Fruit fly (Drosophila melanogaster) whole organism, embryonic: ENCODE data around the gene CG13038.
A peak's percentile ranks its signal among the peaks of the same experiment; 100 is the strongest.

Experiments
- Adf1 ChIP-seq: fragments of 200-800 bp; sonication (Bioruptor generic); IDR thresholded peaks from 2 replicates; pipeline ENCODE4 v1.3.6; 2022; ENCODE audit warnings: missing biosample characterization, missing genetic modification characterization
- CG10654 ChIP-seq: fragments of 200-800 bp; sonication (Bioruptor generic); optimal IDR thresholded peaks from 2 replicates; lab custom pipeline; 2016; ENCODE audit warnings: missing biosample characterization, missing genetic modification characterization
- CG11085 ChIP-seq: fragments of 200-800 bp; sonication (Bioruptor generic); IDR thresholded peaks from 2 replicates; pipeline ENCODE4 v1.3.6; 2022; ENCODE audit warnings: missing biosample characterization, missing genetic modification characterization
- CG12236 ChIP-seq: fragments of 200-800 bp; sonication (Bioruptor generic); optimal IDR thresholded peaks from 2 replicates; lab custom pipeline; 2016; ENCODE audit warnings: missing biosample characterization, missing genetic modification characterization
- CG1233 ChIP-seq: fragments of 200-800 bp; sonication (Bioruptor generic); optimal IDR thresholded peaks from 4 replicates; lab custom pipeline; 2018; ENCODE audit warnings: missing biosample characterization, mild to moderate bottlenecking, missing genetic modification characterization
- CG13296 ChIP-seq: fragments of 200-800 bp; sonication (Bioruptor generic); optimal IDR thresholded peaks from 3 replicates; lab custom pipeline; 2018; ENCODE audit warnings: missing biosample characterization, mild to moderate bottlenecking, missing genetic modification characterization
- CG13424 ChIP-seq: fragments of 200-800 bp; sonication (Bioruptor generic); optimal IDR thresholded peaks from 2 replicates; lab custom pipeline; 2019; ENCODE audit warnings: missing biosample characterization, mild to moderate bottlenecking, missing genetic modification characterization, moderate library complexity
- CG14050 ChIP-seq: fragments of 200-800 bp; sonication (Bioruptor generic); IDR thresholded peaks from 3 replicates; pipeline ENCODE4 v1.3.6; 2022; ENCODE audit warnings: missing biosample characterization, missing genetic modification characterization
- CG14667 ChIP-seq: fragments of 200-800 bp; sonication (Bioruptor generic); IDR thresholded peaks from 2 replicates; pipeline ENCODE4 v1.3.6; 2022; ENCODE audit warnings: missing biosample characterization, missing genetic modification characterization
- CG1647 ChIP-seq: fragments of 200-800 bp; sonication (Bioruptor generic); optimal IDR thresholded peaks from 3 replicates; lab custom pipeline; 2016; ENCODE audit warnings: missing biosample characterization, missing genetic modification characterization
- CG17568 ChIP-seq: fragments of 200-800 bp; sonication (Bioruptor generic); optimal IDR thresholded peaks from 2 replicates; lab custom pipeline; 2018; ENCODE audit warnings: missing biosample characterization, mild to moderate bottlenecking, missing genetic modification characterization, moderate library complexity
- CG18764 ChIP-seq: fragments of 200-800 bp; sonication (Bioruptor generic); optimal IDR thresholded peaks from 3 replicates; lab custom pipeline; 2016; ENCODE audit warnings: missing biosample characterization, missing genetic modification characterization
- CG2199 ChIP-seq: fragments of 200-800 bp; sonication (Bioruptor generic); IDR thresholded peaks from 3 replicates; pipeline ENCODE4 v1.3.6; 2022; ENCODE audit warnings: missing biosample characterization, missing genetic modification characterization
- CG31441 ChIP-seq: fragments of 200-800 bp; sonication (Bioruptor generic); IDR thresholded peaks from 2 replicates; pipeline ENCODE4 v1.3.6; 2022; ENCODE audit warnings: missing biosample characterization, missing genetic modification characterization
- CG42726 ChIP-seq: fragments of 200-800 bp; sonication (Bioruptor generic); IDR thresholded peaks from 2 replicates; pipeline ENCODE4 v1.3.6; 2022; ENCODE audit warnings: missing biosample characterization, missing genetic modification characterization; ENCODE audit not compliant: partially characterized antibody
- CG4854 ChIP-seq: fragments of 200-800 bp; sonication (Bioruptor generic); optimal IDR thresholded peaks from 2 replicates; lab custom pipeline; 2016; ENCODE audit warnings: missing biosample characterization, missing genetic modification characterization, inconsistent platforms
- CG6791 ChIP-seq: fragments of 200-800 bp; sonication (Bioruptor generic); IDR thresholded peaks from 3 replicates; pipeline ENCODE4 v1.3.6; 2022; ENCODE audit warnings: missing biosample characterization, missing genetic modification characterization; ENCODE audit not compliant: partially characterized antibody
- CG7987 ChIP-seq: fragments of 200-800 bp; sonication (Bioruptor generic); optimal IDR thresholded peaks from 2 replicates; lab custom pipeline; 2018; ENCODE audit warnings: missing biosample characterization, mild to moderate bottlenecking, missing genetic modification characterization, moderate library complexity
- CG8281 ChIP-seq: fragments of 200-800 bp; sonication (Bioruptor generic); optimal IDR thresholded peaks from 2 replicates; lab custom pipeline; 2018; ENCODE audit warnings: missing biosample characterization, mild to moderate bottlenecking, missing genetic modification characterization, moderate library complexity
- CG9215 ChIP-seq: fragments of 200-800 bp; sonication (Bioruptor generic); IDR thresholded peaks from 2 replicates; pipeline ENCODE4 v1.3.6; 2022; ENCODE audit warnings: missing biosample characterization, missing genetic modification characterization
- CG9727 ChIP-seq: fragments of 200-800 bp; sonication (Bioruptor generic); optimal IDR thresholded peaks from 3 replicates; lab custom pipeline; 2017; ENCODE audit warnings: missing biosample characterization, mild to moderate bottlenecking, missing genetic modification characterization
- CrebB ChIP-seq: fragments of 200-800 bp; sonication (Bioruptor generic); optimal IDR thresholded peaks from 3 replicates; lab custom pipeline; 2018; ENCODE audit warnings: missing biosample characterization, mild to moderate bottlenecking, missing genetic modification characterization
- D19A ChIP-seq: fragments of 200-800 bp; optimal IDR thresholded peaks from 3 replicates; lab custom pipeline; 2019; ENCODE audit warnings: missing biosample characterization, mild to moderate bottlenecking, missing genetic modification characterization, moderate library complexity
- Dref ChIP-seq: fragments of 200-800 bp; sonication (Bioruptor generic); IDR thresholded peaks from 2 replicates; pipeline ENCODE4 v1.3.6; 2022; ENCODE audit warnings: missing biosample characterization, missing genetic modification characterization
- ERR ChIP-seq: fragments of 200-800 bp; sonication (Bioruptor generic); optimal IDR thresholded peaks from 2 replicates; lab custom pipeline; 2016; ENCODE audit warnings: missing biosample characterization, missing genetic modification characterization
- Elba2 ChIP-seq: fragments of 200-800 bp; sonication (Bioruptor generic); optimal IDR thresholded peaks from 3 replicates; lab custom pipeline; 2016; ENCODE audit warnings: missing biosample characterization, missing genetic modification characterization
- Gug ChIP-seq: fragments of 200-800 bp; sonication (Bioruptor generic); IDR thresholded peaks from 4 replicates; pipeline ENCODE4 v1.3.6; 2022; ENCODE audit warnings: missing biosample characterization, missing genetic modification characterization
- H15 ChIP-seq: fragments of 200-800 bp; sonication (Bioruptor generic); IDR thresholded peaks from 3 replicates; pipeline ENCODE4 v1.3.6; 2022; ENCODE audit warnings: missing biosample characterization, missing genetic modification characterization
- Hsf ChIP-seq: fragments of 200-800 bp; sonication (Bioruptor generic); optimal IDR thresholded peaks from 3 replicates; lab custom pipeline; 2016; ENCODE audit warnings: missing biosample characterization, missing genetic modification characterization
- MBD-R2 ChIP-seq: fragments of 200-800 bp; sonication (Bioruptor generic); IDR thresholded peaks from 2 replicates; pipeline ENCODE4 v1.3.6; 2022; ENCODE audit warnings: missing biosample characterization, missing genetic modification characterization
- NK7.1 ChIP-seq: fragments of 200-800 bp; sonication (Bioruptor generic); optimal IDR thresholded peaks from 3 replicates; lab custom pipeline; 2016; ENCODE audit warnings: missing biosample characterization, missing genetic modification characterization
- Poxn ChIP-seq: fragments of 200-800 bp; sonication (Bioruptor generic); IDR thresholded peaks from 2 replicates; pipeline ENCODE4 v1.3.6; 2022; ENCODE audit warnings: missing biosample characterization, missing genetic modification characterization
- Sry-δ ChIP-seq: fragments of 200-800 bp; sonication (Bioruptor generic); optimal IDR thresholded peaks from 2 replicates; lab custom pipeline; 2016; ENCODE audit warnings: missing biosample characterization, missing genetic modification characterization
- Stat92E ChIP-seq, 3 experiments: fragments of >200 bp in 2 of 3; fragments of 200-800 bp in 1 of 3; sonication (Bioruptor generic) in 1 of 3; optimal IDR thresholded peaks; 2 replicates each; lab custom pipeline; 2017 to 2019; ENCODE audit warnings: missing biosample characterization in 3 of 3, missing genetic modification characterization in 3 of 3, mild to moderate bottlenecking in 1 of 3, moderate library complexity in 1 of 3
- ara ChIP-seq: fragments of 200-800 bp; sonication (Bioruptor generic); IDR thresholded peaks from 2 replicates; pipeline ENCODE4 v1.3.6; 2022; ENCODE audit warnings: missing biosample characterization, missing genetic modification characterization
- bbx ChIP-seq: fragments of 200-800 bp; sonication (Bioruptor generic); IDR thresholded peaks from 2 replicates; pipeline ENCODE4 v1.3.6; 2022; ENCODE audit warnings: missing biosample characterization, missing genetic modification characterization; ENCODE audit not compliant: partially characterized antibody
- bigmax ChIP-seq: fragments of 200-800 bp; sonication (Bioruptor generic); optimal IDR thresholded peaks from 2 replicates; lab custom pipeline; 2018; ENCODE audit warnings: missing biosample characterization, mild to moderate bottlenecking, missing genetic modification characterization
- cad ChIP-seq: fragments of >200 bp; optimal IDR thresholded peaks from 2 replicates; lab custom pipeline; 2017; ENCODE audit warnings: missing biosample characterization, missing genetic modification characterization
- dm ChIP-seq: fragments of 200-800 bp; sonication (Bioruptor generic); optimal IDR thresholded peaks from 3 replicates; lab custom pipeline; 2016; ENCODE audit warnings: missing biosample characterization, missing genetic modification characterization
- dysf ChIP-seq: fragments of 200-800 bp; sonication (Bioruptor generic); IDR thresholded peaks from 3 replicates; pipeline ENCODE4 v1.3.6; 2022; ENCODE audit warnings: missing biosample characterization, missing genetic modification characterization
- gro ChIP-seq: fragments of 200-800 bp; sonication (Bioruptor generic); optimal IDR thresholded peaks from 2 replicates; lab custom pipeline; 2016; ENCODE audit warnings: missing biosample characterization, missing genetic modification characterization
- gt ChIP-seq: fragments of 200-800 bp; sonication (Bioruptor generic); IDR thresholded peaks from 2 replicates; pipeline ENCODE4 v1.3.6; 2022; ENCODE audit warnings: missing biosample characterization, missing genetic modification characterization
- ham ChIP-seq: fragments of 200-800 bp; sonication (Bioruptor generic); IDR thresholded peaks from 2 replicates; pipeline ENCODE4 v1.3.6; 2022; ENCODE audit warnings: missing biosample characterization, missing genetic modification characterization
- hkb ChIP-seq, 2 experiments: fragments of 200-800 bp in 1 of 2; fragments of >200 bp in 1 of 2; sonication (Bioruptor generic) in 1 of 2; IDR thresholded peaks in 1 of 2; optimal IDR thresholded peaks in 1 of 2; 2 replicates each; pipeline versions ENCODE4 v1.3.6 to Lab custom; 2017 to 2022; ENCODE audit warnings: missing biosample characterization in 1 of 2, missing genetic modification characterization in 1 of 2
- kni ChIP-seq: fragments of 200-800 bp; sonication (Bioruptor generic); optimal IDR thresholded peaks from 3 replicates; lab custom pipeline; 2017; ENCODE audit warnings: mild to moderate bottlenecking, missing biosample characterization, missing genetic modification reagents, missing genetic modification characterization
- nerfin-1 ChIP-seq: fragments of 200-800 bp; sonication (Bioruptor generic); optimal IDR thresholded peaks from 3 replicates; lab custom pipeline; 2019; ENCODE audit warnings: missing biosample characterization, mild to moderate bottlenecking, missing genetic modification characterization, moderate library complexity
- onecut ChIP-seq: fragments of 200-800 bp; sonication (Bioruptor generic); IDR thresholded peaks from 2 replicates; pipeline ENCODE4 v1.3.6; 2022; ENCODE audit warnings: missing biosample characterization, missing genetic modification characterization
- peb ChIP-seq: fragments of 200-800 bp; sonication (Bioruptor generic); IDR thresholded peaks from 2 replicates; pipeline ENCODE4 v1.3.6; 2022; ENCODE audit warnings: missing biosample characterization, missing genetic modification characterization
- pnt ChIP-seq: fragments of 200-800 bp; sonication (Bioruptor generic); optimal IDR thresholded peaks from 3 replicates; lab custom pipeline; 2016; ENCODE audit warnings: missing biosample characterization, missing genetic modification characterization
- sima ChIP-seq: fragments of 200-800 bp; sonication (Bioruptor generic); optimal IDR thresholded peaks from 2 replicates; lab custom pipeline; 2016; ENCODE audit warnings: missing biosample characterization, missing genetic modification characterization
- sr ChIP-seq: fragments of 200-800 bp; sonication (Bioruptor generic); IDR thresholded peaks from 3 replicates; pipeline ENCODE4 v1.3.6; 2022; ENCODE audit warnings: missing biosample characterization, missing genetic modification characterization
- toy ChIP-seq: fragments of 200-800 bp; sonication (Bioruptor generic); IDR thresholded peaks from 2 replicates; pipeline ENCODE4 v1.3.6; 2022; ENCODE audit warnings: missing biosample characterization, missing genetic modification characterization

The CG13038 gene

DNA sequence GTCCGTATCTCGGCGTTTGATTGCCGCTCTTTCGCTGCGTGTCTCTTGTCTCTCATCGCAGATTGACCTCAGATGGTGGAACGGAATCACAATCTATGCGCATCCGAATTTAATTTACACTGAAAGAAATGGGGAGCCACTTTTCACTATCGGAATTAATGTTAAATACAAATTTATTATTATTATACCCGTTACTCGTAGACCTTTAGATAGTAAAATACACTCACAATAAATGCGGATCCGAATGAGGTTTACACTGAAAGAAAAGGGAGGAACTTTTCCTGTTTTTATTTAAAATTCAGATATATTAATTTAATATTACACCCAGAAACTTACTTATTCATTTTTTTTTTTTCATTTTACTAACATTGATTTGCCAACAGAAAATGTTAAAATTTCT, 38.6 kb downstream of the CG13038 start (continued):
- TF ChIP-seq CG9727 (GFP tag; lab: Kevin White, UChicago) (no peak), CG11085 (GFP tag; lab: Robert Waterston, UW) (no peak), hkb (optimal IDR thresholded peaks at IDR 0.05; lab: Kevin White, UChicago) (no peak), hkb (GFP tag; IDR thresholded peaks at IDR 0.05; lab: Robert Waterston, UW) (peak; percentile 66), nerfin-1 (tag; lab: Kevin White, UChicago) (no peak), gt (GFP tag; lab: Robert Waterston, UW) (no peak), Poxn (GFP tag; lab: Robert Waterston, UW) (no peak), toy (GFP tag; lab: Robert Waterston, UW) (no peak), CG9215 (GFP tag; lab: Robert Waterston, UW) (no peak), kni (no peak), CG14667 (GFP tag; lab: Robert Waterston, UW) (no peak), dysf (GFP tag; lab: Robert Waterston, UW) (peak; percentile 61; the same call in 2 of the 3 replicates), CrebB (no peak), Stat92E (GFP tag; optimal IDR thresholded peaks at IDR 0.05; lab: Kevin White, UChicago) (no peak), ERR (GFP tag; lab: Kevin White, UChicago) (no peak), dm (GFP tag; lab: Kevin White, UChicago) (no peak), CG12236 (GFP tag; lab: Kevin White, UChicago) (no peak), H15 (peak; percentile 53; the same call in 1 of the 3 replicates), CG10654 (GFP tag; lab: Kevin White, UChicago) (peak; percentile 2), bigmax (GFP tag; lab: Kevin White, UChicago) (no peak), peb (GFP tag; lab: Robert Waterston, UW) (no peak), NK7.1 (no peak), Gug (GFP tag; lab: Robert Waterston, UW) (0 out of 4 replicates have a peak, but pooled peaks have one; percentile 13), CG17568 (GFP tag; lab: Kevin White, UChicago) (no peak), CG18764 (no peak), CG14050 (GFP tag; lab: Robert Waterston, UW) (no peak), ara (no peak), onecut (GFP tag; lab: Robert Waterston, UW) (0 out of 2 replicates have a peak, but pooled peaks have one; percentile 7), Elba2 (GFP tag; lab: Kevin White, UChicago) (no peak), CG6791 (GFP tag; lab: Robert Waterston, UW) (no peak), CG2199 (GFP tag; lab: Robert Waterston, UW) (no peak), Dref (GFP tag; lab: Robert Waterston, UW) (no peak), Sry-δ (no peak), CG42726 (GFP tag; lab: Robert Waterston, UW) (no peak), CG13424 (tag; lab: Kevin White, UChicago) (peak; percentile 41), pnt (GFP tag; lab: Kevin White, UChicago) (no peak), CG1647 (no peak), MBD-R2 (GFP tag; lab: Robert Waterston, UW) (no peak), ham (GFP tag; lab: Robert Waterston, UW) (no peak), CG31441 (GFP tag; lab: Robert Waterston, UW) (no peak), CG7987 (GFP tag; lab: Kevin White, UChicago) (no peak), sima (GFP tag; lab: Kevin White, UChicago) (no peak), bbx (GFP tag; lab: Robert Waterston, UW) (no peak), CG4854 (GFP tag; lab: Kevin White, UChicago) (no peak), sr (GFP tag; lab: Robert Waterston, UW) (no peak; the same call in 2 of the 3 replicates), Hsf (GFP tag; lab: Kevin White, UChicago) (no peak), CG1233 (GFP tag; lab: Kevin White, UChicago) (no peak), CG8281 (tag; lab: Kevin White, UChicago) (no peak), D19A (tag; lab: Kevin White, UChicago) (no peak), gro (GFP tag; lab: Kevin White, UChicago) (no peak), CG13296 (GFP tag; lab: Kevin White, UChicago) (peak; percentile 39), cad (no peak), Adf1 (GFP tag; lab: Robert Waterston, UW) (no peak)
